Worm (Caenorhabditis elegans) whole organism, midembryonic: Measurements from ENCODE around the gene Y82E9BL.18.

Experiments
- flt-1 ChIP-seq: fragments of 200-800 bp; sonication (Bioruptor generic); IDR thresholded peaks from 2 replicates; pipeline ENCODE4 v1.3.6; 2022; ENCODE audit warnings: missing genetic modification characterization, missing compliant biosample characterization
- med-1 ChIP-seq: sonication (generic microtip); optimal IDR thresholded peaks from 2 replicates; lab custom pipeline; 2017; ENCODE audit warnings: missing genetic modification characterization, mild to moderate bottlenecking, missing compliant biosample characterization, antibody characterized with exemption, missing genetic modification reagents; ENCODE audit not compliant: insufficient read depth
- ztf-23 ChIP-seq: fragments of 200-800 bp; sonication (Bioruptor generic); IDR thresholded peaks from 2 replicates; pipeline ENCODE4 v1.3.6; 2022; ENCODE audit warnings: missing genetic modification reagents, missing genetic modification characterization, missing compliant biosample characterization

- TF ChIP-seq med-1 (GFP tag; lab: Kevin White, UChicago) (no peak), flt-1 (GFP tag; lab: Robert Waterston, UW) (no peak), ztf-23 (GFP tag; lab: Robert Waterston, UW) (no peak)
Observed at ce11 chrIII:1314283-1314682, 12.3 kb upstream of the Y82E9BL.18 start.
